Worm (Caenorhabditis elegans) whole organism, mixed stage, embryonic: ENCODE measurements around the gene K09E2.1.
A peak's percentile ranks its signal among the peaks of the same experiment; 100 is the strongest.

Experiments used
- M03D4.4 ChIP-seq: sonication (generic microtip); optimal IDR thresholded peaks from 2 replicates; lab custom pipeline; 2017; ENCODE audit warnings: mild to moderate bottlenecking, missing genetic modification characterization, missing compliant biosample characterization
- bed-3 ChIP-seq: fragments of 200-800 bp; sonication (Bioruptor generic); optimal IDR thresholded peaks from 3 replicates; lab custom pipeline; 2018; ENCODE audit warnings: mild to moderate bottlenecking, missing genetic modification characterization, moderate library complexity, missing compliant biosample characterization
- blmp-1 ChIP-seq: fragments of 150-350 bp; optimal IDR thresholded peaks from 2 replicates; lab custom pipeline; 2014; ENCODE audit warnings: missing biosample characterization, missing genetic modification characterization
- ceh-43 ChIP-seq: fragments of 200-800 bp; sonication (Bioruptor generic); optimal IDR thresholded peaks from 2 replicates; lab custom pipeline; 2018; ENCODE audit warnings: mild to moderate bottlenecking, missing genetic modification characterization, moderate library complexity, missing compliant biosample characterization
- ceh-83 ChIP-seq: fragments of 200-800 bp; sonication (Bioruptor generic); optimal IDR thresholded peaks from 2 replicates; lab custom pipeline; 2018; ENCODE audit warnings: mild to moderate bottlenecking, missing genetic modification characterization, missing compliant biosample characterization
- ces-1 ChIP-seq: fragments of 150-350 bp; optimal IDR thresholded peaks from 2 replicates; lab custom pipeline; 2014; ENCODE audit warnings: missing biosample characterization, missing genetic modification reagents, missing genetic modification characterization
- cnd-1 ChIP-seq: fragments of 200-800 bp; sonication (Bioruptor generic); optimal IDR thresholded peaks from 2 replicates; lab custom pipeline; 2018; ENCODE audit warnings: mild to moderate bottlenecking, missing genetic modification characterization, missing compliant biosample characterization
- drap-1 ChIP-seq: fragments of 200-800 bp; sonication (Bioruptor generic); optimal IDR thresholded peaks from 3 replicates; lab custom pipeline; 2018; ENCODE audit warnings: mild to moderate bottlenecking, missing genetic modification characterization, missing compliant biosample characterization
- elt-1 ChIP-seq: sonication (generic microtip); optimal IDR thresholded peaks from 2 replicates; lab custom pipeline; 2017; ENCODE audit warnings: missing genetic modification characterization, mild to moderate bottlenecking, missing compliant biosample characterization, antibody characterized with exemption, moderate library complexity, borderline replicate concordance; ENCODE audit not compliant: insufficient read depth
- elt-3 ChIP-seq: fragments of 150-350 bp; optimal IDR thresholded peaks from 2 replicates; lab custom pipeline; 2014; ENCODE audit warnings: missing biosample characterization, missing genetic modification characterization
- hlh-1 ChIP-seq: fragments of 150-350 bp; optimal IDR thresholded peaks from 2 replicates; lab custom pipeline; 2014; ENCODE audit warnings: missing biosample characterization, missing genetic modification reagents, missing genetic modification characterization
- lin-32 ChIP-seq: fragments of 200-800 bp; sonication (Bioruptor generic); optimal IDR thresholded peaks from 2 replicates; lab custom pipeline; 2018; ENCODE audit warnings: mild to moderate bottlenecking, missing genetic modification characterization, missing compliant biosample characterization
- mab-5 ChIP-seq: fragments of 150-350 bp; optimal IDR thresholded peaks from 2 replicates; lab custom pipeline; 2014; ENCODE audit warnings: missing biosample characterization, missing genetic modification characterization
- mep-1 ChIP-seq: fragments of 150-350 bp; optimal IDR thresholded peaks from 2 replicates; lab custom pipeline; 2017; ENCODE audit warnings: missing biosample characterization, missing genetic modification reagents, missing genetic modification characterization, inconsistent platforms
- nhr-12 ChIP-seq: fragments of 150-350 bp; optimal IDR thresholded peaks from 2 replicates; lab custom pipeline; 2014; ENCODE audit warnings: missing biosample characterization, missing genetic modification characterization
- nhr-2 ChIP-seq: fragments of 150-350 bp; optimal IDR thresholded peaks from 2 replicates; lab custom pipeline; 2014; ENCODE audit warnings: missing biosample characterization, missing genetic modification characterization
- nhr-237 ChIP-seq: fragments of 150-350 bp; optimal IDR thresholded peaks from 2 replicates; lab custom pipeline; 2014; ENCODE audit warnings: missing biosample characterization, missing genetic modification characterization
- nhr-28 ChIP-seq: fragments of 150-350 bp; optimal IDR thresholded peaks from 2 replicates; lab custom pipeline; 2014; ENCODE audit warnings: missing biosample characterization, missing genetic modification characterization
- nhr-76 ChIP-seq: sonication (generic microtip); optimal IDR thresholded peaks from 2 replicates; lab custom pipeline; 2017; ENCODE audit warnings: missing biosample characterization, missing genetic modification characterization
- pha-4 ChIP-seq: fragments of 150-350 bp; optimal IDR thresholded peaks from 2 replicates; lab custom pipeline; 2018; ENCODE audit warnings: missing biosample characterization, missing genetic modification reagents, missing genetic modification characterization
- sem-2 ChIP-seq: fragments of 200-800 bp; sonication (Bioruptor generic); optimal IDR thresholded peaks from 2 replicates; lab custom pipeline; 2018; ENCODE audit warnings: mild to moderate bottlenecking, missing genetic modification characterization, missing compliant biosample characterization
- sptf-1 ChIP-seq: sonication (generic microtip); optimal IDR thresholded peaks from 2 replicates; lab custom pipeline; 2017; ENCODE audit warnings: mild to moderate bottlenecking, missing genetic modification characterization, moderate library complexity, missing compliant biosample characterization
- tbx-8 ChIP-seq: fragments of 200-800 bp; sonication (Bioruptor generic); optimal IDR thresholded peaks from 2 replicates; lab custom pipeline; 2018; ENCODE audit warnings: mild to moderate bottlenecking, missing genetic modification characterization, moderate library complexity, missing compliant biosample characterization
- unc-120 ChIP-seq: sonication (generic microtip); optimal IDR thresholded peaks from 2 replicates; lab custom pipeline; 2017; ENCODE audit warnings: missing genetic modification characterization, missing compliant biosample characterization; ENCODE audit not compliant: poor library complexity, severe bottlenecking
- unc-39 ChIP-seq: fragments of 150-350 bp; optimal IDR thresholded peaks from 2 replicates; lab custom pipeline; 2014; ENCODE audit warnings: missing biosample characterization, missing genetic modification characterization
- zip-8 ChIP-seq: fragments of 150-350 bp; optimal IDR thresholded peaks from 2 replicates; lab custom pipeline; 2014; ENCODE audit warnings: missing biosample characterization, missing genetic modification characterization
- ztf-11 ChIP-seq: fragments of 150-350 bp; optimal IDR thresholded peaks from 2 replicates; lab custom pipeline; 2014; ENCODE audit warnings: missing biosample characterization, missing genetic modification characterization

Gene K09E2.1

DNA sequence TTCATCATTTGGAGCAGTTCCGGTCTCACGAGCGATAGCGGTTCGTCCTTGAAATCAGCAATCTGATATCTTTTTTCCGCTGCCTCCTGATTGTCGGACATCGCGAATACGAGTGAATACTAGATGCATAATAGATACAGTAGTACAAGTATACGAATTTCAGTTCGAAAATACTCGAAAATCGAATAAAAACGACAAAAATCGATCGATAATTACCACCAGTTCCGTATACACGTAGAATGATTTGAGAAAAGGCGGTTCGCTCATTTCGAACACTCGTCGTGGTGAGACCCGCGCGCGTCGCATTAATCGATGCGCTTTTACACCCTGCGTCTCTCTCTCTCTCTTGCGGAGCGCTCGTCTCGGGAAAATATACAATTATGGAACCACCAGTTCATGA, 34.7 kb upstream of the K09E2.1 start, which contains the start of gene F12D9.2:
TSS of gene F12D9.2 (minus strand) at position 101 of the 400 bp plus-strand sequence.
- TF ChIP-seq ceh-83 (GFP tag; lab: Kevin White, UChicago) (no peak), nhr-76 (no peak), mep-1 (tag; lab: Kevin White, UChicago) (no peak), sem-2 (GFP tag; lab: Kevin White, UChicago) (no peak), hlh-1 (tag; lab: Kevin White, UChicago) (no peak), nhr-237 (tag; lab: Kevin White, UChicago) (no peak), tbx-8 (no peak), elt-1 (no peak), sptf-1 (tag; lab: Kevin White, UChicago) (no peak), ces-1 (no peak), bed-3 (GFP tag; lab: Kevin White, UChicago) (no peak), ztf-11 (tag; lab: Kevin White, UChicago) (no peak), pha-4 (tag; lab: Kevin White, UChicago) (no peak)
- TF ChIP-seq, all 35 proteins: peak for 0

DNA sequence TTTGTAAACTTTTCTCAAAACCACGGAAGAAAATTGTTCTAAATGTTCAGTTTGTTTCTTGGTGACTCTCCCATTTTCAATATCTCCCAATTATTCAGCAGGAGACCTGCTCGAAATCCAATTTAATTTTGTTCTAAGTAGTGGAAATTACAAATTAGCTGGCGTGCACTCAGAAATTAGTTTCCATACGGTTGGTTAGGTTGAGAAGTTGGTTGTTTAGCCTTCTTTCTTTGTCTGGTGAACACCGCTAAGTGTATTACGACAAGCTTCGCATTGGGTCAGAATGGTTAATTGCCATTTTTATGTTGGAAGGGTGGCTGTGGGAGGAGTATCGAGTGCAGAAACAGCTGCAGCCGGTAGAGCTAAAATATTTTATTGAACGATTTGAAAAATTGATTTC, 33.1 kb upstream of the K09E2.1 start:
- TF ChIP-seq drap-1 (GFP tag; lab: Kevin White, UChicago) (no peak), mab-5 (tag; lab: Kevin White, UChicago) (no peak), ces-1 (peak; percentile 97), ceh-43 (GFP tag; lab: Kevin White, UChicago) (no peak), nhr-237 (tag; lab: Kevin White, UChicago) (no peak), nhr-28 (no peak), M03D4.4 (tag; lab: Kevin White, UChicago) (no peak)

DNA sequence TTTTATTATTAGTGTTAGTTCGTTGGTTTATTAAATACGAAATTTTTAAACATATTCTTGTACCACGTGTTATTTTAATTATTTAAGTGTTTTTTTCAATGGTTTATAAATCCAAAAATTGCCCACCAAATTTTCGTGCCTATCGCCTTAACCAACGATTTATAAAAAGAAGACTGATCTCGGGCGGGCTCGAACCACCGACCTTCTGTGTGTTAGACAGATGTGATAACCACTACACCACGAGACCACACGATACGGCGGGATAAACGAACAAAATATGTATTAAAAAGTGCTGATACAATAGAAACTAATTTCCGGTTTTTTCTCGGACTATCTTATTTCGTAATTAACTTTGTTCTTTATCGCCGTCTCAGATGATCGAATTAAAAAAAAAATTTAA, 31.2 kb upstream of the K09E2.1 start:
- TF ChIP-seq ceh-83 (GFP tag; lab: Kevin White, UChicago) (peak; percentile 61), unc-120 (tag; lab: Kevin White, UChicago) (no peak), cnd-1 (peak; percentile 42), zip-8 (tag; lab: Kevin White, UChicago) (no peak), ceh-43 (GFP tag; lab: Kevin White, UChicago) (peak; percentile 15), drap-1 (GFP tag; lab: Kevin White, UChicago) (peak; percentile 8), sem-2 (GFP tag; lab: Kevin White, UChicago) (peak; percentile 8), M03D4.4 (tag; lab: Kevin White, UChicago) (no peak), nhr-2 (no peak)

DNA sequence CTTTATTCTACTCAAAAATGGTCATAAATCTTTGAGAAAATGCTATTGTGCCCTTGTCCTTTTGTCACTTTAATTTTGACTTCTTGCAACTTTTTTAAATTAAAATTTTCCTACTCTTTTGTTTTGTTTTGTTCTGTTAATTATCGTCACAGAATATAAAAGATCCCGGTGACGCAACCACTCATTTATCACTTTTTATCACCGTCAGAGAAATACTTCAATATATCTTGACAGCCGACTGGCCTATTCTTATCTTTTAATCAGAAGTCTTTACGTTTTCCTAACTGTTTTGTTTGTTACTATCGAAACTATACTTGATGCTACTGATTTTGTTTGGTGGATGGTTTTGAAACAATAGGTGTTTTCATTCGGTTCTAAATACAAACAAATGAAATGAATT, 25.7 kb upstream of the K09E2.1 start:
- TF ChIP-seq zip-8 (tag; lab: Kevin White, UChicago) (peak; percentile 2), unc-120 (tag; lab: Kevin White, UChicago) (no peak), ceh-43 (GFP tag; lab: Kevin White, UChicago) (no peak)

DNA sequence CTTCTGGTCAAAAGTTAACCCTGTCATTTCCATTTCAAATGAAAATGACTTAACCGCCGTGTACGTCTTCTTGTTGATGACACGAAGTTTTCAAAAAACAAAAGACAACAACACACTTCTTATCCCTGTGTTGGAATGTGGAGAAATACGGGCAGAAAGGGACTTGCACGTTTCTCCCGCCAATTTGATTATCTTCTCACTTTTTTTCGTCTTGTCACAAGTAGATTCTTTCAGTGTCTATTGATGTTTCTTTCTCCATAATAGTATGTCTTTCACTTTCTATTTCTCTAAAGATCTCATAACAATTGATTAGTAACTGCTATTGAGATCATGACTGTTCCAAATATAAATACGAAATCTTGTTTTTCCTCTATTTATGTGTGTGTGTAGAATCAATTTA, 22.2 kb upstream of the K09E2.1 start:
- no peak for TF ChIP-seq lin-32
- peak; percentile 77 for TF ChIP-seq ces-1

DNA sequence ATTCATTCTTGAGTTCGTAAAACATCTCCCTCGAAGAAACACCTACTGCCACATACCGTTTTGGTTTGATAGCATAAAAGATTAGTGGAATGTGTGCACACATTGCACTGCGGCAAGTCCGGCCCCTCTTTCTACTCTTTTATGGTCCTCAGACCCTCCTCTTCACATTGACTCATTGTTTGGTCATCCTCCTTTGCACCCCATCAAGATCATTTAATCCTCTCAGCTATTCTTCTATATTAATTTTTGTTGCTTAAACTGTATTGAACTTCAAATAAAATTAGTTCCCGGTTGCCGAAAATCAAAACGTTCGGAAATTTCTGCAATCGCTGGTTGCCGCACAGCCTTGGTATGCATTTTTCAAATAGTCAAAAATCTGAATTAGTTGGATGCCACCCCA, 21.4 kb upstream of the K09E2.1 start, which contains the start of gene rig-1:
TSS of gene rig-1 (plus strand) at position 301 of the 400 bp plus-strand sequence.
- no peak for TF ChIP-seq nhr-28
- TF ChIP-seq nhr-2 = peak; percentile 51
- TF ChIP-seq nhr-237 (tag; lab: Kevin White, UChicago) = no peak
- TF ChIP-seq unc-39 (tag; lab: Kevin White, UChicago) = no peak
- no peak for TF ChIP-seq elt-1
- no peak for TF ChIP-seq pha-4 (tag; lab: Kevin White, UChicago)
- no peak for TF ChIP-seq sem-2 (GFP tag; lab: Kevin White, UChicago)
- TF ChIP-seq nhr-12 (tag; lab: Kevin White, UChicago) = no peak
- TF ChIP-seq nhr-76 = no peak

DNA sequence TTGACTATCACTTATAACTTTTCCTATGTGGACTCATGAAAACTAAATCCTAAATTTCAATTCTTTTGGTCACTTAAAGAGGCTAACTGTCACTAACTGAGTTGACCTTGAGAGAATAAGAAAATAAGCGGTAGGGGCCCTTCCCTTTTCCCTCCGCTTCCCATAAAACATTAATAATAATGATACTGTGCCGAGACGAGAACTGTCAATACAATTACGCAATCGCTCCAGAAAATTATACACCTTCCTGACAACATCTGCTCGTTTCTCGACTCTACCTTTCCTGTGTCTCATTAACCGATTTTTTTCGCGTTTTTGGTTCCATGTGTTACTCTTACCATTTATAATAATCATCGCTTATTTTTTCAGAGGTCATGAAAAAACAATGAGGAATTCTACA, 20.8 kb upstream of the K09E2.1 start:
- TF ChIP-seq elt-3 (tag; lab: Kevin White, UChicago) (no peak), ztf-11 (tag; lab: Kevin White, UChicago) (no peak), mab-5 (tag; lab: Kevin White, UChicago) (no peak), tbx-8 (no peak), zip-8 (tag; lab: Kevin White, UChicago) (peak; percentile 62), unc-120 (tag; lab: Kevin White, UChicago) (no peak), nhr-2 (peak; percentile 78), lin-32 (no peak), M03D4.4 (tag; lab: Kevin White, UChicago) (no peak), elt-1 (no peak), blmp-1 (no peak), nhr-12 (tag; lab: Kevin White, UChicago) (no peak), ceh-43 (GFP tag; lab: Kevin White, UChicago) (no peak), unc-39 (tag; lab: Kevin White, UChicago) (no peak), sptf-1 (tag; lab: Kevin White, UChicago) (no peak)
